Worm (Caenorhabditis elegans) whole organism, early embryonic: ENCODE measurements around the gene aqp-10.

ENCODE experiments used
- B0310.2 ChIP-seq: sonication (generic microtip); optimal IDR thresholded peaks from 2 replicates; lab custom pipeline; 2016; ENCODE audit warnings: mild to moderate bottlenecking, missing genetic modification characterization, missing compliant biosample characterization
- F13C5.2 ChIP-seq: sonication (generic microtip); optimal IDR thresholded peaks from 2 replicates; lab custom pipeline; 2017; ENCODE audit warnings: mild to moderate bottlenecking, missing genetic modification characterization, inconsistent platforms, missing compliant biosample characterization
- aly-1 ChIP-seq: sonication (generic microtip); optimal IDR thresholded peaks from 2 replicates; lab custom pipeline; 2016; ENCODE audit warnings: missing genetic modification characterization, missing compliant biosample characterization
- ama-1 ChIP-seq: fragments of 150-350 bp; optimal IDR thresholded peaks from 2 replicates; lab custom pipeline; 2014
- ceh-13 ChIP-seq: fragments of 200-800 bp; sonication (Bioruptor generic); optimal IDR thresholded peaks from 2 replicates; lab custom pipeline; 2018; ENCODE audit warnings: mild to moderate bottlenecking, missing genetic modification characterization, missing compliant biosample characterization
- ceh-36 ChIP-seq: sonication (generic microtip); optimal IDR thresholded peaks from 2 replicates; lab custom pipeline; 2016; ENCODE audit warnings: missing genetic modification characterization, inconsistent platforms, missing compliant biosample characterization
- flt-1 ChIP-seq: fragments of 200-800 bp; sonication (Bioruptor generic); IDR thresholded peaks from 2 replicates; pipeline ENCODE4 v1.3.6; 2022; ENCODE audit warnings: missing genetic modification characterization, missing compliant biosample characterization
- hmbx-1 ChIP-seq: sonication (generic microtip); optimal IDR thresholded peaks from 2 replicates; lab custom pipeline; 2016; ENCODE audit warnings: mild to moderate bottlenecking, missing genetic modification characterization, missing compliant biosample characterization
- hmg-4 ChIP-seq: fragments of 200-800 bp; sonication (Bioruptor generic); optimal IDR thresholded peaks from 2 replicates; lab custom pipeline; 2018; ENCODE audit warnings: mild to moderate bottlenecking, missing genetic modification characterization, missing compliant biosample characterization
- hnd-1 ChIP-seq: sonication (generic microtip); optimal IDR thresholded peaks from 2 replicates; lab custom pipeline; 2016; ENCODE audit warnings: missing genetic modification characterization, missing compliant biosample characterization
- sea-1 ChIP-seq: fragments of 200-800 bp; sonication (Bioruptor generic); conservative IDR thresholded peaks from 2 replicates; pipeline ENCODE4 v1.3.6; 2022; ENCODE audit warnings: missing genetic modification characterization, missing compliant biosample characterization
- tbx-11 ChIP-seq: fragments of 200-800 bp; sonication (Bioruptor generic); IDR thresholded peaks from 2 replicates; pipeline ENCODE4 v1.3.6; 2022; ENCODE audit warnings: missing genetic modification characterization, missing compliant biosample characterization

DNA sequence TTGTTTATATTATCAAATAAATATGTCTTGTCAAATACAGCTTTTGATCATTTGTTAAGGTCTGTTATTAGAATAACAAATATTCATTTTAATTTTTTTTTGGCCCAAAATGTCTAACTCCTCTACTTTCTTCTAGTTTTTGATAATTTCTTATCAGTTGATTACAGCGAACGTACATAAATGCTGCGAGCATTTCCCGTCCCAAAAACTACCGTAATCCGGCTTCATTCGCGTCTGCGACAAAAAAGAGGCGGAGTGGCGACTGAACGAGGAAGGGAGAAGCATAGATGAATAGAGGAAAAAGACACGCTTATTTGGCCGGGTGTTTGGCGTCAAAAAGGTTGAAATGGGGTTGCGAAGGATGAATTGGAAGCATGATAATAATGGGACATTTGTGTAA is 29.1 kb downstream of the aqp-10 start:
- TF ChIP-seq sea-1 (GFP tag; lab: Robert Waterston, UW) (no peak), ceh-13 (GFP tag; lab: Kevin White, UChicago) (no peak), ama-1 (no peak), aly-1 (tag; lab: Kevin White, UChicago) (no peak), flt-1 (no peak), hmbx-1 (tag; lab: Kevin White, UChicago) (no peak), F13C5.2 (tag; lab: Kevin White, UChicago) (no peak), hmg-4 (GFP tag; lab: Kevin White, UChicago) (no peak), hnd-1 (no peak), tbx-11 (GFP tag; lab: Robert Waterston, UW) (no peak), B0310.2 (tag; lab: Kevin White, UChicago) (no peak), ceh-36 (no peak)
